Fruit fly (Drosophila melanogaster): Measurements from ENCODE around the gene Mst84B.

The Mst84B gene

dm6 chr3R:7091904-7092303 lies 29.9 kb downstream of the Mst84B start (continued):
- no peak for TF ChIP-seq CG14965 (GFP tag; optimal IDR thresholded peaks at IDR 0.05; ENCODE audit: borderline replicate concordance)
- TF ChIP-seq CG13624 (GFP tag; optimal IDR thresholded peaks at IDR 0.05) = peak; percentile 54
- no peak for TF ChIP-seq CG8089 (GFP tag; optimal IDR thresholded peaks at IDR 0.05)
- peak; percentile 80 for TF ChIP-seq bbx (GFP tag; IDR thresholded peaks at IDR 0.05; ENCODE audit: partially characterized antibody)
- no peak for TF ChIP-seq vfl (GFP tag; optimal IDR thresholded peaks at IDR 0.05)
- TF ChIP-seq CG10267 (tag; optimal IDR thresholded peaks at IDR 0.05) = peak; percentile 70
- TF ChIP-seq CG7928 (GFP tag; optimal IDR thresholded peaks at IDR 0.05) = no peak
- no peak for TF ChIP-seq Elba2 (GFP tag; optimal IDR thresholded peaks at IDR 0.05)
- TF ChIP-seq sd (tag; optimal IDR thresholded peaks at IDR 0.05) = no peak
- TF ChIP-seq CG4424 (GFP tag; optimal IDR thresholded peaks at IDR 0.05) = peak; percentile 1
- TF ChIP-seq Ravus (GFP tag; IDR thresholded peaks at IDR 0.05) = no peak
- peak; percentile 81 for TF ChIP-seq Lhr (GFP tag; optimal IDR thresholded peaks at IDR 0.05)
- no peak for TF ChIP-seq BtbVII (GFP tag; optimal IDR thresholded peaks at IDR 0.05)
- no peak for TF ChIP-seq H15 (GFP tag; IDR thresholded peaks at IDR 0.05)
- TF ChIP-seq CG13123 (GFP tag; optimal IDR thresholded peaks at IDR 0.05) = no peak
- TF ChIP-seq Hey (tag; optimal IDR thresholded peaks at IDR 0.05) = no peak
- TF ChIP-seq NC2α (GFP tag; optimal IDR thresholded peaks at IDR 0.05) = no peak
- TF ChIP-seq CG9797 (GFP tag; optimal IDR thresholded peaks at IDR 0.05) = peak; percentile 13
- TF ChIP-seq ham (GFP tag; IDR thresholded peaks at IDR 0.05) = no peak
- TF ChIP-seq CG32532 (GFP tag; IDR thresholded peaks at IDR 0.05) = no peak
- TF ChIP-seq btn (GFP tag; optimal IDR thresholded peaks at IDR 0.05) = no peak
- TF ChIP-seq CG11398 (GFP tag; optimal IDR thresholded peaks at IDR 0.05) = no peak
- TF ChIP-seq CG13894 (tag; optimal IDR thresholded peaks at IDR 0.05) = no peak
- peak; percentile 84 for TF ChIP-seq Bgb (GFP tag; IDR thresholded peaks at IDR 0.05; ENCODE audit: partially characterized antibody)
- peak; percentile 57 for TF ChIP-seq CG30020 (tag; optimal IDR thresholded peaks at IDR 0.05)
- no peak for TF ChIP-seq Dbx (GFP tag; IDR thresholded peaks at IDR 0.05)
- no peak for TF ChIP-seq CG1832 (GFP tag; optimal IDR thresholded peaks at IDR 0.05)
- TF ChIP-seq Max (GFP tag; optimal IDR thresholded peaks at IDR 0.05) = no peak
- no peak for TF ChIP-seq so (GFP tag; IDR thresholded peaks at IDR 0.05)
- no peak for TF ChIP-seq CG34376 (GFP tag; optimal IDR thresholded peaks at IDR 0.05)
- no peak for TF ChIP-seq Atf3 (GFP tag; optimal IDR thresholded peaks at IDR 0.05)
- TF ChIP-seq dmrt99B (tag; optimal IDR thresholded peaks at IDR 0.05) = no peak
- TF ChIP-seq cg (GFP tag; optimal IDR thresholded peaks at IDR 0.05) = peak; percentile 5
- TF ChIP-seq CG8944 (GFP tag; optimal IDR thresholded peaks at IDR 0.05) = no peak
- TF ChIP-seq CG6689 (GFP tag; IDR thresholded peaks at IDR 0.05) = no peak
- peak; percentile 73; the same call in 1 of the 3 replicates for TF ChIP-seq CG2199 (GFP tag; IDR thresholded peaks at IDR 0.05)
- TF ChIP-seq CG10321 (GFP tag; IDR thresholded peaks at IDR 0.05) = no peak
- no peak for TF ChIP-seq tx (GFP tag; optimal IDR thresholded peaks at IDR 0.05)
- TF ChIP-seq peb (GFP tag; IDR thresholded peaks at IDR 0.05) = no peak
- no peak for TF ChIP-seq CG17612 (GFP tag; IDR thresholded peaks at IDR 0.05)
- no peak for TF ChIP-seq CG14667 (GFP tag; IDR thresholded peaks at IDR 0.05)
- no peak for TF ChIP-seq Bdp1 (GFP tag; optimal IDR thresholded peaks at IDR 0.05)
- no peak for TF ChIP-seq NC2β (GFP tag; optimal IDR thresholded peaks at IDR 0.05)
- TF ChIP-seq CG11504 (tag; optimal IDR thresholded peaks at IDR 0.05) = peak; percentile 65
- no peak for TF ChIP-seq lov (optimal IDR thresholded peaks at IDR 0.05)
- TF ChIP-seq lov (GFP tag; IDR thresholded peaks at IDR 0.05) = no peak
- no peak for TF ChIP-seq ap (GFP tag; IDR thresholded peaks at IDR 0.05)
- TF ChIP-seq dati (GFP tag; IDR thresholded peaks at IDR 0.05) = no peak
- TF ChIP-seq CG33557 (GFP tag; optimal IDR thresholded peaks at IDR 0.05) = no peak
- TF ChIP-seq Kr (GFP tag; optimal IDR thresholded peaks at IDR 0.05) = no peak
- TF ChIP-seq CG43689 (GFP tag; IDR thresholded peaks at IDR 0.05) = no peak
- TF ChIP-seq slbo (GFP tag; IDR thresholded peaks at IDR 0.05) = peak; percentile 60
- TF ChIP-seq CG1233 (GFP tag; optimal IDR thresholded peaks at IDR 0.05) = no peak

Measured in whole organism, embryonic.